Fruit fly (Drosophila melanogaster): ENCODE measurements around the gene bif.

Gene bif

DNA sequence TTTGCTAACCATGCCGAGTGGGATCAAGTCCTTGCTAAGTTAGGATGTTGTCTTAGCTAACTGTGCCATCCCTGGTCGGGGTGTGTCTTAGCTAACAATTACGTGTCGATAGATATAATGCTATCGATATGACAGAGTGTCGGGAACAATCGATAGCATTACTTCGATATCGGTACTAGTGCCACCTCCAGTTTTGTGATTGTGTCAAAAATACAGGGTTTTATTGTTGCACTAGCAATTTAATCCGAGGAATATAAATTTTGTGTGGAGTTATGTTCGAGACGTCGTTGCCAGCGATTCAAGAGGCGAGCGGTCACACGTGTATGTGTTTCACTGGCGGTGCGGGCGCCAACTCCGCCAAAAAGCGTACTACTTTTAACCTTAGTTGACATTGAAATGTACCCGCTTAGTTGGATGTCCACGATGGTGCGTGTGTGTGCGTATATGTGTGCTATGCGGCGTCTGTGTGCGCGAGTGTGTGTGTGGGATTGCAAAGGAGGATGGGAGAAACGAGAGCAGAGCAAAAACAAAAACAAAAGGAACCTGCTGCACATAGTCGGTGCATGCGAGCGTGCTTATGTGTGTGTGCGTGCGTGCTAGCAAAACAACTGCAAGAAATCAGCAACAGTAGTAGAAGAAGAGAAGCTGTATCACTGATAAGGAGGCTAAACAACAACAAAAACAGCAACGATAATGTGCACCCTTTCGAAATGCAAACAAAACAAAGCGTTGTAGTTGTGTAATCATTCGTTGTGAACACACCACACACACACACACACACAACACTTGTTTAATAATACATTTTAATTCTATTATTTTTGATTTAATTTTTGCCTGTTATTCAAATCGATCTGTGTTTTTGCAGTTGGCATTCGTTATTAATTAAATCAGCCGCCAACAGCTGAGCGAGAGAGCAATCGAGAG is 16.5 kb downstream of the bif start, which contains the start of gene PhKgamma (continued):
- no peak for TF ChIP-seq CG10631 (GFP tag; optimal IDR thresholded peaks at IDR 0.05)
- TF ChIP-seq CG11762 (GFP tag; optimal IDR thresholded peaks at IDR 0.05; ENCODE audit: insufficient read depth), result peak; percentile 41
- peak; percentile 48 for TF ChIP-seq Lpt (GFP tag; optimal IDR thresholded peaks at IDR 0.05)
- peak; percentile 67 for TF ChIP-seq CG16779 (tag; optimal IDR thresholded peaks at IDR 0.05)
- peak; percentile 78 to 94 for TF ChIP-seq ss (GFP tag; optimal IDR thresholded peaks at IDR 0.05)
- TF ChIP-seq cyc (GFP tag; optimal IDR thresholded peaks at IDR 0.05), result peak; percentile 11
- no peak for TF ChIP-seq lz (GFP tag; optimal IDR thresholded peaks at IDR 0.05)
- no peak for TF ChIP-seq Hr4 (GFP tag; optimal IDR thresholded peaks at IDR 0.05)
- peak; percentile 60 for TF ChIP-seq vri (GFP tag; optimal IDR thresholded peaks at IDR 0.05)
- TF ChIP-seq CG3032 (tag; optimal IDR thresholded peaks at IDR 0.05), result peak; percentile 7
- peak; percentile 67 for TF ChIP-seq Eip78C (GFP tag)
- TF ChIP-seq dac (GFP tag; optimal IDR thresholded peaks at IDR 0.05), result no peak
- TF ChIP-seq Sox102F (GFP tag; optimal IDR thresholded peaks at IDR 0.05), result peak; percentile 3
- TF ChIP-seq Ets21C (GFP tag; optimal IDR thresholded peaks at IDR 0.05), result peak; percentile 10
- TF ChIP-seq acj6 (GFP tag; optimal IDR thresholded peaks at IDR 0.05), result no peak
- TF ChIP-seq CG6163 (GFP tag; IDR thresholded peaks at IDR 0.05), result peak; percentile 73
- TF ChIP-seq CG8632 (GFP tag; optimal IDR thresholded peaks at IDR 0.05), result no peak
- TF ChIP-seq CG1621 (tag; optimal IDR thresholded peaks at IDR 0.05), result peak; percentile 8
- no peak for TF ChIP-seq CG6854 (GFP tag; optimal IDR thresholded peaks at IDR 0.05)
- TF ChIP-seq CG10669 (GFP tag; optimal IDR thresholded peaks at IDR 0.05), result peak; percentile 10
- TF ChIP-seq CG11902 (GFP tag; optimal IDR thresholded peaks at IDR 0.05), result no peak
- peak; percentile 51 for TF ChIP-seq dsx (GFP tag; optimal IDR thresholded peaks at IDR 0.05; ENCODE audit: poor library complexity, severe bottlenecking)
- peak; percentile 64 for TF ChIP-seq CG9139 (GFP tag; optimal IDR thresholded peaks at IDR 0.05)

DNA sequence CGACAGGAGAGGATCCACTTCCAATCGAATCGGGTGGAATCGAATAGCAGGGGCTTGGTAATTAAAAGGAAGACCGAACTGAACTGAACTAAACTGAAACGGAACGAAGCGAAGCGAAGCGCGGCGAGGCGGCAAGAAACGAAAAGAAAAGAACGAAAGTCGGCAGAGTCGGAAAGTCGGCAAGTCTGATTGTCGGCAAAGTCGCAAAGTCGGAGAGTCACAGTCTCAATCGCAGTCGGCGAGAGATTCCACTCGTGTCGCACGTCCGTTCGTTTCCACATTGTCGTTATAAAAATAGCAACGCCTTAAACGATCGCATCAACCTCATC is 17.1 kb downstream of the bif start:
- TF ChIP-seq CG6163 (GFP tag; IDR thresholded peaks at IDR 0.05), result peak; percentile 39; the same call in 1 of the 3 replicates
- peak; percentile 58 for TF ChIP-seq svp (GFP tag)
- TF ChIP-seq Eip93F (GFP tag; optimal IDR thresholded peaks at IDR 0.05), result no peak
- TF ChIP-seq salr (GFP tag; optimal IDR thresholded peaks at IDR 0.05), result no peak
- TF ChIP-seq CG6808 (GFP tag; optimal IDR thresholded peaks at IDR 0.05), result no peak
- no peak for TF ChIP-seq OdsH (GFP tag; optimal IDR thresholded peaks at IDR 0.05)

dm6 chrX:11700765-11701164 is 22.0 kb downstream of the bif start:
- TF ChIP-seq CG6854 (GFP tag; optimal IDR thresholded peaks at IDR 0.05) (no peak), CG1621 (tag; optimal IDR thresholded peaks at IDR 0.05) (no peak), spab (GFP tag; optimal IDR thresholded peaks at IDR 0.05) (no peak), pdm3 (GFP tag; optimal IDR thresholded peaks at IDR 0.05) (no peak), ss (GFP tag; optimal IDR thresholded peaks at IDR 0.05) (no peak), Met (GFP tag; optimal IDR thresholded peaks at IDR 0.05) (no peak), lz (GFP tag; optimal IDR thresholded peaks at IDR 0.05) (no peak), esn (GFP tag; optimal IDR thresholded peaks at IDR 0.05) (no peak)

DNA sequence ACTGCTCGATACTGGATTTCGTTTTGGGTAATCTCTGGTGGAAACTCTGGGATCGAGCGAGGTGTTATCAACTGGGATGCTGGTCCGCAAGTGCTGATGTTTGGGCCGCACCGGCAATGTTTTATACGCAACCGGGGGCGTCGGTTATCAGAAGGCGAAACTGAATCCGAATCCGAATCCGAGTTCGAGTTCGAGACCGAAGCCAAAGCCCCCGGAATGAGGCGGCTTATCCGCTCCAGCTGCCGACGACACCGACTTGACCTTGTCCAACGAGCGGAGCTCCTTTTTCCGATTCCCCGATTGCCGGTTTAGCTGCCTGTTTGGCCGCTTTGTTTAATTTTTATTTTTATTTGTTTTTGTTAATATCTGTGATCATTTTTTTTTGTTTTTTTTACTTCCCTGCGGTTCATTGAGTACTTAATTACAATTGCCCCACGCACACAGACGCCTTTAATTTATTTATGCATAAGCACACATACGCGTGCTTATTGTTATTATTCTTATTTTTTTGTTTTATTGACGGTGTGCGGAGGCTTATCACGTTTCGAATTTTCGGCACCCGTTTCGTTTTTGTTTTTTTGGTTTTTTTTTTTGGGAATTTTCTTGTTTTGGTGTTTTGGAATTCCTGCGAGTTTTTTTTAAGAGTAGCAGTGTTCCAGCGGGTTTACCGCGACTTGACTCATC is 26.3 kb downstream of the bif start, which contains the start of gene CG2444:
Gene CG2444, minus strand, starts transcription at position 372 of the 684 bp plus-strand sequence.
- TF ChIP-seq Eip93F (GFP tag; optimal IDR thresholded peaks at IDR 0.05) (peak; percentile 67), salr (GFP tag; optimal IDR thresholded peaks at IDR 0.05) (no peak), svp (GFP tag) (peak; percentile 98), vri (GFP tag; optimal IDR thresholded peaks at IDR 0.05) (peak; percentile 49), Hr39 (GFP tag; optimal IDR thresholded peaks at IDR 0.05) (no peak), dac (GFP tag; optimal IDR thresholded peaks at IDR 0.05) (no peak), Eip78C (GFP tag) (peak; percentile 28)
